Fruit fly (Drosophila melanogaster) ovary, adult (tissue): ENCODE data around the gene Surf4.

Source experiments
- CG17801 ChIP-seq: fragments of 200-800 bp; optimal IDR thresholded peaks from 2 replicates; lab custom pipeline; 2019; ENCODE audit warnings: missing biosample characterization, mild to moderate bottlenecking, missing genetic modification characterization, moderate library complexity; ENCODE audit not compliant: partially characterized antibody

Gene Surf4

DNA sequence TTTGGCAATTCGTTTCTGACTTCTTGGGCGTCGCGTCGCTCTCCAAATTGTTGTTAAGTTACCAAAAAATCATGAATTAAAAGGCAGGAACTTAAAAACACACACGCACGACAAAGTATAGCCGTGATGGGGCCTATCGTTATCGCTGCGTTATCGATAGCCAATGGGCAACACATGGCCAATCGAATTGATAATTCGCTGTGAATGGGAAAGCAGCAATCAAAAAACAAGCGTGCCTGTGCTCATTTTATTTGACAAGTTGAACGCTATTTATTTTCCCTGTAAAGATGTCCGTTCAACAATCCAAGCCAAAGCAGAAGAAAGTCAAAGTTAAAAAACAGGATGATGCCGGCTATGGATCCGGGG is at the start of gene Surf4, which contains the start of gene CG31301:
TSS of gene Surf4 (minus strand) at position 159 of the 366 bp plus-strand sequence.
TSS of gene CG31301 (plus strand) at position 188 of the 366 bp plus-strand sequence.
- TF ChIP-seq CG17801 (GFP tag; lab: Kevin White, UChicago): no peak

DNA sequence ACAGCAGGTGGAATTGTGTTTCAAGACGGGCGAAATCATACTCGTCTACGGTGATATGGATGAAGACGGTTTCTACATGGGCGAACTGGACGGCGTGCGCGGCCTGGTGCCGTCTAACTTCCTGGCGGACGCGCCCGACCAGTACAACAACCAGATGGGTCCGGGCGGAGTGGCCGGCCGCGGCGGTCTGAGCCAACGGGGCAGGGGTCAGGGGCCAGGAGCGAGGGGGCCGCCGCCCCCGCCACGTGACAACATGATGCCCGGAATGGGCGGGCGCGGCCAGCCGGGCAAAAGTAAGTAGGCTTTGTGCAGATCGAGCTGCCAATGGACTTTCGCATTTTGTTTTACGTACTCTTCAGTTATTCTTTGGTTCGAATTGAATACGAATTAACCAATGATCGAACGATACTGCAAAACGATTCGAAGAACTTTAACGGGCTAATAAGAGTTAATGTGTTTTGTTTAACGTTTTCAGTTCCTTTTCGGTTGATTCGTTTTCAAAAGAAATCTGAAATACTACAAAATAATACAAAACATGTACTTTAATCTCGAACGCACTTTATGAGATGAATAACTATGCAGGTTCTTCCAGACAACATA is 47.3 kb upstream of the Surf4 start:
- TF ChIP-seq CG17801 (GFP tag; lab: Kevin White, UChicago): no peak

- no peak for TF ChIP-seq CG17801 (GFP tag; lab: Kevin White, UChicago)
Observed at dm6 chr3R:15382851-15383250, 36.9 kb upstream of the Surf4 start, which contains the start of gene h-cup. Gene h-cup (minus strand): TSS chr3R:15382951.

DNA sequence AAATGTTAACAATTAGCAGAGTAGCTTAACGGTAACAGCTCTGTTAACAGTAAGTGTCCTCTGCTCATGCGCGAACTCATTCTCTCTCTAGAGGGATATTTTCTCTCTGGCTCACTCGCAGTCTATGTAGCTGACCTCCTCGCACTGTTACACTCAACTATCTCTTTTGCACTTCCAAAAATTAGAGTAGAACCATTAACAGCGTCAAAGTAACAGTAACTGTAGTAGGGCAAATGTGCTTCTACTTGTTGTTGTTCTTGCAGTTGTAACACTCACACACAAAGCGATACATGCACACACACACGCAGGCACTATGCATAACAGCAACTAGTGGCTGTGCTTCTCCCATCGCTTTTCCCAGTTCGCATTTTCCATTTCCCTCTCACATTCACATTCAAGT is 33.1 kb upstream of the Surf4 start:
- TF ChIP-seq CG17801 (GFP tag; lab: Kevin White, UChicago): no peak

DNA sequence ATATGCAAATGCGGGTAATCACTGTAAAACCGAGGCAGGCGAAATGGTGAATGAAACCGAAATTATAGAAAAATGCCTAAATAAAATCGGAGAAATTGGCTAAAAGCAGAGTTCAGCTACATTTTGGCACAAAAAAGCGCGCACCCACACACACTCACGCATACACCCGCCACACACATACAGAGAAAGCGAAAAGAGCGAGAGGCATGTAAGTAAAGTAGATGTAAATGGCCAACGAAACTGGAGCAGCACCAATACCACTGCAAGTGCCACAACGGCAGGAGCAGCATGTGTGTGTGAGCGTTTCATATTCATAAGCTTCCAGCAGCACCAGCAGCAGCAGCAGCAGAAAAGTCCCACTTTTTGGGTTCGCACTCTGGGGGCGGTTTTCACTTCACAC is 29.5 kb upstream of the Surf4 start:
- no peak for TF ChIP-seq CG17801 (GFP tag; lab: Kevin White, UChicago)

DNA sequence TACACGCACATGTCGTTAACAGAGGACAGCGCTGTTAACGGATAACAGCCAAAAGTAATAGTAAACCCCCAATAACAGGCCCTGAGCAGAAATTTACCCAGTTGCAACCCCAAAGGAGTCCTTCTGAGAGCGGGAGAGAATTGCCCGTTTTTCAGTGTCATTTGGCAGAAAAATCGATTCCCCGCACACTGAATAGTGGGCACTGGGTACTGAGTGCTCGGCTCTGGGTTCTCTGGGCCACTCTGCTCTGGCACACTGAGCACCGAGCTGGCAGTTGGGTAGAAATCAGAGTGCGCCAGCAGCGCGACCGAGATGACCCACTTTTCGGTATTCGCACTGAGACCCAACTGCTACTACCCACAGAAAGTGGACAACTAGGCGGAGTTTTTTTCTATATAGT is 28.4 kb upstream of the Surf4 start, which contains the start of gene Rbp:
TSS of gene Rbp (plus strand) at position 239 of the 400 bp plus-strand sequence.
- no peak for TF ChIP-seq CG17801 (GFP tag; lab: Kevin White, UChicago)

DNA sequence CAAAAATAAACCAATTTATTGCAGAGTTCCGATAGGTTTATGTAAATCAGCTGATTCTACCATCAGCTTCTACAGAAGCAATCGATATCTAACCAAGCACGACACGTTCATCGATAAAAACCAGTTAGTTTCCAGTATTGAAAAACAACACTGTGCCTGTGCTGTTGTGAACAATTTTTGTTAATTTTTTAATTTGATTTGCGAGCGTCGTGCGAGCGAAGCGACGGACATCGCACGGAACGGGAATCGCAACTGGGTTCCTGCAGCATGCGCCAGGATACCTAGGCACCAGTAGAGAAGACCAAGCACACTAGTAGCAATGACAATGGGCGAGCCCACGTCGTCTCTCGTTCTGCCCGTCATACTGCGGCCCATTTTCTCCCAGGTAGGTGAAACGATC is 25.9 kb upstream of the Surf4 start, which contains the start of the genes Ccm3 and CG6136:
TSS of gene Ccm3 (plus strand) at position 125 of the 400 bp plus-strand sequence.
TSS of gene CG6136 (minus strand) at position 380 of the 400 bp plus-strand sequence.
- TF ChIP-seq CG17801 (GFP tag; lab: Kevin White, UChicago): peak; percentile 67

DNA sequence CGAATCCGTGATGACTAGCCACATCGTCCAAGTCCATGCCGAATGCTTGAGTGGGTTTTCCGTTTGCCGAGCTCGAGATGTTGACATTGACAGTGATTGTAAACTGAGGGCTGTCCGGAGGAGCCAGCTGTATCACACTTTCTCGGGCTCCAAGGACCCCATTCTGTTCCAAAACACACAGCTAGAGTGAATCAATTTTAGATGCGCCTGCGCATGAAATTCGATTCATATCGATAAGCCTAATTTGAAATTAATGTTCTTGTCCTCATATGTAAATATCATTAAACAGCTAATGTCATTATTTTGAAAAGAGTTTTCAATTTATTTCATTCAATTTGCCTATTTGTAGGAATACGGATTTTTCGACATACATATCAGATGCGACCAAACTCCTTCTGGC is 23.8 kb upstream of the Surf4 start, which contains the start of gene CG14868:
TSS of gene CG14868 (minus strand) at position 204 of the 400 bp plus-strand sequence.
- TF ChIP-seq CG17801 (GFP tag; lab: Kevin White, UChicago): no peak

DNA sequence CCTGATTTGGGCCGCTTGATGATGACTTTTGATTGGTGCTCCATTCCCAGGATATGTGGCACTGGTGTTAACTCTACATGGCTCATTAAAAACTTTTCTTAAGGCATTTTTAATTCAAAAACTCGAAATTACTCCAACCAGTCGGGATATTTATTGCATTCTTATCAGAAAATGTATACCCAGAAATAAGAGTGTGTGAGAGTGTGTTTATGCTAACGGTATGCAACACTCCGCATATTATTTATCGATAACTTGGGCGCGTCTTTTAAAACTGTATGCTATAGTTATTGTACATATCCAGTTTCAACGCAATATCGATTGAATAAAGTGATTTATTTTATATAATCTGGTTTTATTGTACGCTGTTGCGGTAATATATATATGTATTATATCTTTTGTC is 21.5 kb upstream of the Surf4 start, which contains the start of gene CG34404:
TSS of gene CG34404 (minus strand) at position 189 of the 400 bp plus-strand sequence.
- no peak for TF ChIP-seq CG17801 (GFP tag; lab: Kevin White, UChicago)

DNA sequence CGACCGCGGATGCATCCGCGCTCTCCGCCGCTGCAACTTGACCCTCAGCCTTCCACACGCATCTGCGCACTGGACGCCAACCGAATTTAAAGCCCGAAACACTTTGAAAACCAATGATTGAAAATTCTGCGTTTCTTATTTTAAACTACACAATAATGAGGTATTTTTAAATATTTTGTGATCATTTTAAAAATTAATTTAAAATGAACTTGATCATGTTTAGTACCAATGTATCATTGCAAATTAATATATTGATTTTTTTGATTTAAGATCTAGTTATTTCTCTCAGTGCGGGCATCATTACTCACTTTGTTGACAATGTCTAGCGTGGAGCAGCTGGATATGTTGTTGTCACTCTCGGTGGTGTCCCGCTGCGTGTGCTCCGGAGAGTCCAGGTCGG is 20.9 kb upstream of the Surf4 start:
- TF ChIP-seq CG17801 (GFP tag; lab: Kevin White, UChicago): peak; percentile 6

- peak; percentile 10 for TF ChIP-seq CG17801 (GFP tag; lab: Kevin White, UChicago)
Observed at dm6 chr3R:15363608-15364007, 17.6 kb upstream of the Surf4 start, which contains the start of gene CG6171. Gene CG6171 (minus strand): TSS chr3R:15363857.

- TF ChIP-seq CG17801 (GFP tag; lab: Kevin White, UChicago): peak; percentile 65
Observed at dm6 chr3R:15361490-15361889, 15.5 kb upstream of the Surf4 start, which contains the start of the genes Cog2 and Trax. Gene Cog2 (minus strand): TSS chr3R:15361657. Gene Trax (plus strand): TSS chr3R:15361692.

DNA sequence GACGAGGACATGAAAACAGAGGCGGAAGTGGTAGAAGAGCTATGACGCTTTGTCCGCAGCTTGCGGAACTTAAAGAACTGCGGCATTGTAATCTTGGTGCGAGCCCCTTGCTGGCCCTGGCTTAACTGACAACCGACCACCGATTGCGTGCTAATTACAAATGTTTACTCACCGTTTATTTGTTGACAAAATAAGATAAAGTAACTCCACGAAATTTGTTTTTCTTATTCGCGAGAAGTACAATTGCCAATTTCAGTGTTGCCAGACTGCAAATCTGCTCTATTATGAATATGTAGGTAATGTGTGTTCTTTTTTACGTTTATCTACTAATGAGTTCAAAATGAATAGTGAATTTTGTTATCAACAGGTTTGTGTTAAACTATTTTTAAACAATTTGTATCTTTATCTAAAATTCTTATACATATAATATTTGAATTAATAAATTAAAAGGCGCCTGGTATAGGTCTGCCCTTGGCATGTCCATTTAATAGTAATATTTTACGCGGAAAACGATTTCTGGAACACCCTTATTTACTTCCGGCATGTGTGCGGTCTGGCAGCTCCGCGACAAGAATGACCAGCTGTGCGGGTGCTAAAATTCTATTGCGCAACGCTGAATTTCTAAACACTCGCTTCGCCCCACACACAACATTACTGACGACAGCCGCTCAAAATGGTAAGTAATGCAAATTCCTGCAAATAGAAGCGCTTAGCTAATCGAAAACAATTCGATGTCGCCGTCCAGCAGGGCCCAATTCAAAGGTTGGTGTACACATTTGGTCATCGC is 10.9 kb upstream of the Surf4 start, which contains the start of the genes Atg4b and Hibch:
TSS of gene Atg4b (minus strand) at position 280 of the 787 bp plus-strand sequence.
TSS of gene Hibch (plus strand) at position 585 of the 787 bp plus-strand sequence.
- TF ChIP-seq CG17801 (GFP tag; lab: Kevin White, UChicago): peak; percentile 90

DNA sequence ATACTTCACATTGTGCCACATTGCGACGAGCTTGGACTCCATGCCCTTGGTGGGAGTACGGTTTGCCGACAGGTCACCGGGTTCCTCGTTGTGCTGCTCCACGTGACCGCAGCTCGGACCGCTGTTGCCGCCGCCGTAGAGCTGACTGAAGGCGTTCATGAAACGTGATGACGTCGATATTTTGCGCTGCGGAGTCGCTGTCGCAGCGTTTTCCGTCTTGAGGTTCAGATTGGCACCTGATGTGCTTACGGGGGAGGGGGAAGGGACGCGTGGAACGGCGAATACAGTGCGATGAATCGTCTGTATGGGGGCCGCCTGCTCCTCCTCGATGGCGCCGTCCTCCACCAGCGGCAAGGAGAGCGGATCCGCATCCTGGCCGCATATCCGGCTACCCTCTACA is 10.2 kb upstream of the Surf4 start:
- TF ChIP-seq CG17801 (GFP tag; lab: Kevin White, UChicago): no peak

dm6 chr3R:15354019-15354418 is 8.0 kb upstream of the Surf4 start:
- TF ChIP-seq CG17801 (GFP tag; lab: Kevin White, UChicago): no peak
